Fruit fly (Drosophila melanogaster) whole organism, embryonic: ENCODE data around the gene Dup99B.

Experiments used
- ATbp ChIP-seq: fragments of 200-800 bp; sonication (Bioruptor generic); optimal IDR thresholded peaks from 2 replicates; lab custom pipeline; 2017; ENCODE audit warnings: missing biosample characterization, mild to moderate bottlenecking, missing genetic modification characterization, missing genetic modification reagents
- Antp ChIP-seq: fragments of 200-800 bp; sonication (Bioruptor generic); optimal IDR thresholded peaks from 3 replicates; lab custom pipeline; 2016; ENCODE audit warnings: missing biosample characterization, missing genetic modification characterization
- B-H1 ChIP-seq: fragments of 200-800 bp; sonication (Bioruptor generic); IDR thresholded peaks from 3 replicates; pipeline ENCODE4 v1.3.6; 2022; ENCODE audit warnings: missing biosample characterization, missing genetic modification characterization
- Blimp-1 ChIP-seq: fragments of 200-800 bp; sonication (Bioruptor generic); optimal IDR thresholded peaks from 3 replicates; lab custom pipeline; 2018; ENCODE audit warnings: missing biosample characterization, missing genetic modification characterization, mild to moderate bottlenecking, moderate library complexity, missing genetic modification reagents
- CG1233 ChIP-seq: fragments of 200-800 bp; sonication (Bioruptor generic); optimal IDR thresholded peaks from 4 replicates; lab custom pipeline; 2018; ENCODE audit warnings: missing biosample characterization, mild to moderate bottlenecking, missing genetic modification characterization
- CG13424 ChIP-seq: fragments of 200-800 bp; sonication (Bioruptor generic); optimal IDR thresholded peaks from 2 replicates; lab custom pipeline; 2019; ENCODE audit warnings: missing biosample characterization, mild to moderate bottlenecking, missing genetic modification characterization, moderate library complexity
- CG13775 ChIP-seq: fragments of 200-800 bp; sonication (Bioruptor generic); optimal IDR thresholded peaks from 3 replicates; lab custom pipeline; 2017; ENCODE audit warnings: missing biosample characterization, mild to moderate bottlenecking, missing genetic modification characterization
- CG15269 ChIP-seq: fragments of 200-800 bp; sonication (Bioruptor generic); optimal IDR thresholded peaks from 2 replicates; lab custom pipeline; 2018; ENCODE audit warnings: missing biosample characterization, mild to moderate bottlenecking, missing genetic modification characterization, moderate library complexity
- CG16813 ChIP-seq: fragments of 200-800 bp; sonication (Bioruptor generic); IDR thresholded peaks from 3 replicates; pipeline ENCODE4 v1.3.6; 2022; ENCODE audit warnings: missing biosample characterization, missing genetic modification characterization; ENCODE audit not compliant: partially characterized antibody
- CG2116 ChIP-seq: fragments of 200-800 bp; sonication (Bioruptor generic); optimal IDR thresholded peaks from 3 replicates; lab custom pipeline; 2018; ENCODE audit warnings: missing biosample characterization, mild to moderate bottlenecking, missing genetic modification characterization
- CG2199 ChIP-seq: fragments of 200-800 bp; sonication (Bioruptor generic); IDR thresholded peaks from 3 replicates; pipeline ENCODE4 v1.3.6; 2022; ENCODE audit warnings: missing biosample characterization, missing genetic modification characterization
- CG2202 ChIP-seq: fragments of 200-800 bp; sonication (Bioruptor generic); optimal IDR thresholded peaks from 2 replicates; lab custom pipeline; 2018; ENCODE audit warnings: missing biosample characterization, mild to moderate bottlenecking, missing genetic modification characterization
- CG2678 ChIP-seq: fragments of 200-800 bp; sonication (Bioruptor generic); optimal IDR thresholded peaks from 3 replicates; lab custom pipeline; 2019; ENCODE audit warnings: missing biosample characterization, mild to moderate bottlenecking, missing genetic modification characterization, moderate library complexity
- CG30403 ChIP-seq: fragments of 200-800 bp; sonication (Bioruptor generic); optimal IDR thresholded peaks from 3 replicates; lab custom pipeline; 2016; ENCODE audit warnings: missing biosample characterization, missing genetic modification characterization
- CG3281 ChIP-seq: fragments of 200-800 bp; sonication (Bioruptor generic); optimal IDR thresholded peaks from 3 replicates; lab custom pipeline; 2017; ENCODE audit warnings: missing biosample characterization, mild to moderate bottlenecking, missing genetic modification characterization
- CG3847 ChIP-seq: fragments of 200-800 bp; sonication (Bioruptor generic); IDR thresholded peaks from 2 replicates; pipeline ENCODE4 v1.3.6; 2022; ENCODE audit warnings: missing biosample characterization, missing genetic modification characterization
- CG4424 ChIP-seq: fragments of 200-800 bp; sonication (Bioruptor generic); optimal IDR thresholded peaks from 3 replicates; lab custom pipeline; 2016; ENCODE audit warnings: missing biosample characterization, missing genetic modification characterization
- CG4820 ChIP-seq: fragments of 200-800 bp; sonication (Bioruptor generic); optimal IDR thresholded peaks from 3 replicates; lab custom pipeline; 2016; ENCODE audit warnings: missing biosample characterization, missing genetic modification characterization
- CG5245 ChIP-seq: fragments of 200-800 bp; sonication (Bioruptor generic); optimal IDR thresholded peaks from 3 replicates; lab custom pipeline; 2016; ENCODE audit warnings: missing biosample characterization, missing genetic modification characterization
- CG6854 ChIP-seq: fragments of 200-800 bp; sonication (Bioruptor generic); optimal IDR thresholded peaks from 3 replicates; lab custom pipeline; 2017; ENCODE audit warnings: missing biosample characterization, mild to moderate bottlenecking, missing genetic modification characterization
- CG7556 ChIP-seq: fragments of 200-800 bp; sonication (Bioruptor generic); optimal IDR thresholded peaks from 2 replicates; lab custom pipeline; 2017; ENCODE audit warnings: missing biosample characterization, mild to moderate bottlenecking, missing genetic modification characterization
- CG8388 ChIP-seq: fragments of 200-800 bp; sonication (Bioruptor generic); optimal IDR thresholded peaks from 2 replicates; lab custom pipeline; 2019; ENCODE audit warnings: missing biosample characterization, mild to moderate bottlenecking, missing genetic modification characterization, moderate library complexity
- CG8924 ChIP-seq: fragments of 200-800 bp; optimal IDR thresholded peaks from 3 replicates; lab custom pipeline; 2019; ENCODE audit warnings: missing biosample characterization, mild to moderate bottlenecking, missing genetic modification characterization, moderate library complexity
- CG9437 ChIP-seq: fragments of 200-800 bp; sonication (Bioruptor generic); optimal IDR thresholded peaks from 2 replicates; lab custom pipeline; 2018; ENCODE audit warnings: missing biosample characterization, mild to moderate bottlenecking, missing genetic modification characterization
- CrebB ChIP-seq: fragments of 200-800 bp; sonication (Bioruptor generic); optimal IDR thresholded peaks from 3 replicates; lab custom pipeline; 2018; ENCODE audit warnings: missing biosample characterization, mild to moderate bottlenecking, missing genetic modification characterization
- Hmr ChIP-seq: fragments of 200-800 bp; sonication (Bioruptor generic); optimal IDR thresholded peaks from 3 replicates; lab custom pipeline; 2017; ENCODE audit warnings: mild to moderate bottlenecking, missing biosample characterization, missing genetic modification reagents, missing genetic modification characterization
- Nf-YA ChIP-seq: fragments of 200-800 bp; sonication (Bioruptor generic); IDR thresholded peaks from 2 replicates; pipeline ENCODE4 v1.3.6; 2022; ENCODE audit warnings: missing biosample characterization, missing genetic modification characterization
- Nf-YB ChIP-seq: fragments of 200-800 bp; sonication (Bioruptor generic); optimal IDR thresholded peaks from 3 replicates; lab custom pipeline; 2019; ENCODE audit warnings: missing biosample characterization, mild to moderate bottlenecking, missing genetic modification characterization, moderate library complexity
- Pdp1 ChIP-seq, 2 experiments: fragments of 200-800 bp; sonication (Bioruptor generic); optimal IDR thresholded peaks; 3 replicates each; lab custom pipeline; 2016; ENCODE audit warnings: missing biosample characterization in 2 of 2, missing genetic modification characterization in 2 of 2, mild to moderate bottlenecking in 1 of 2, moderate library complexity in 1 of 2
- Rx ChIP-seq: fragments of 200-800 bp; sonication (Bioruptor generic); IDR thresholded peaks from 2 replicates; pipeline ENCODE4 v1.3.6; 2022; ENCODE audit warnings: missing biosample characterization, missing genetic modification characterization
- Xbp1 ChIP-seq: fragments of 200-800 bp; sonication (Bioruptor generic); optimal IDR thresholded peaks from 3 replicates; lab custom pipeline; 2016; ENCODE audit warnings: missing biosample characterization, mild to moderate bottlenecking, missing genetic modification characterization
- bsh ChIP-seq, 2 experiments: fragments of 200-800 bp; sonication (Bioruptor generic); optimal IDR thresholded peaks; 2 replicates each; lab custom pipeline; 2017 to 2018; ENCODE audit warnings: mild to moderate bottlenecking in 2 of 2, missing biosample characterization in 2 of 2, missing genetic modification characterization in 2 of 2, moderate library complexity in 1 of 2
- corto ChIP-seq: fragments of 200-800 bp; sonication (Bioruptor generic); optimal IDR thresholded peaks from 2 replicates; lab custom pipeline; 2016; ENCODE audit warnings: missing biosample characterization, mild to moderate bottlenecking, missing genetic modification characterization, moderate library complexity
- cwo ChIP-seq: fragments of 200-800 bp; sonication (Bioruptor generic); optimal IDR thresholded peaks from 3 replicates; lab custom pipeline; 2017; ENCODE audit warnings: missing biosample characterization, missing genetic modification characterization, mild to moderate bottlenecking, moderate library complexity, missing genetic modification reagents
- dmrt11E ChIP-seq: fragments of 200-800 bp; sonication (Bioruptor generic); optimal IDR thresholded peaks from 3 replicates; lab custom pipeline; 2018; ENCODE audit warnings: missing biosample characterization, mild to moderate bottlenecking, missing genetic modification characterization, moderate library complexity
- dpn ChIP-seq, 2 experiments: fragments of 200-800 bp; sonication (Bioruptor generic); optimal IDR thresholded peaks; 3 replicates each; lab custom pipeline; 2016; ENCODE audit warnings: missing biosample characterization in 2 of 2, missing genetic modification characterization in 2 of 2
- ewg ChIP-seq: fragments of 200-800 bp; sonication (Bioruptor generic); optimal IDR thresholded peaks from 3 replicates; lab custom pipeline; 2017; ENCODE audit warnings: mild to moderate bottlenecking, missing biosample characterization, missing genetic modification reagents, missing genetic modification characterization
- inv ChIP-seq: fragments of 200-800 bp; sonication (Bioruptor generic); IDR thresholded peaks from 2 replicates; pipeline ENCODE4 v1.3.6; 2022; ENCODE audit warnings: missing biosample characterization, missing genetic modification characterization; ENCODE audit not compliant: partially characterized antibody
- jumu ChIP-seq: fragments of 200-800 bp; sonication (Bioruptor generic); optimal IDR thresholded peaks from 3 replicates; lab custom pipeline; 2016; ENCODE audit warnings: missing biosample characterization, missing genetic modification characterization
- lola ChIP-seq, 3 experiments: fragments of >200 bp in 2 of 3; fragments of 200-800 bp in 1 of 3; sonication (Bioruptor generic) in 1 of 3; optimal IDR thresholded peaks; 2 replicates each; lab custom pipeline; 2017 to 2019; ENCODE audit warnings: missing biosample characterization in 3 of 3, missing genetic modification characterization in 3 of 3, mild to moderate bottlenecking in 1 of 3, moderate library complexity in 1 of 3
- oc ChIP-seq: fragments of 200-800 bp; sonication (Bioruptor generic); optimal IDR thresholded peaks from 2 replicates; lab custom pipeline; 2018; ENCODE audit warnings: missing biosample characterization, mild to moderate bottlenecking, missing genetic modification characterization, moderate library complexity
- odd ChIP-seq: fragments of 200-800 bp; sonication (Bioruptor generic); optimal IDR thresholded peaks from 2 replicates; lab custom pipeline; 2017; ENCODE audit warnings: missing biosample characterization, mild to moderate bottlenecking, missing genetic modification characterization
- onecut ChIP-seq: fragments of 200-800 bp; sonication (Bioruptor generic); IDR thresholded peaks from 2 replicates; pipeline ENCODE4 v1.3.6; 2022; ENCODE audit warnings: missing biosample characterization, missing genetic modification characterization
- ro ChIP-seq: fragments of 200-800 bp; sonication (Bioruptor generic); IDR thresholded peaks from 2 replicates; pipeline ENCODE4 v1.3.6; 2022; ENCODE audit warnings: missing biosample characterization, missing genetic modification characterization
- sens ChIP-seq: fragments of 200-800 bp; sonication (Bioruptor generic); peaks from one replicate; lab custom pipeline; 2016; ENCODE audit warnings: missing biosample characterization, missing genetic modification characterization
- sug ChIP-seq: fragments of 200-800 bp; optimal IDR thresholded peaks from 2 replicates; lab custom pipeline; 2019; ENCODE audit warnings: missing biosample characterization, mild to moderate bottlenecking, missing genetic modification characterization, moderate library complexity
- tap ChIP-seq: fragments of 200-800 bp; optimal IDR thresholded peaks from 3 replicates; lab custom pipeline; 2019; ENCODE audit warnings: missing biosample characterization, mild to moderate bottlenecking, missing genetic modification characterization, moderate library complexity
- wek ChIP-seq: fragments of 200-800 bp; sonication (Bioruptor generic); optimal IDR thresholded peaks from 3 replicates; lab custom pipeline; 2018; ENCODE audit warnings: missing biosample characterization, mild to moderate bottlenecking, missing genetic modification characterization, moderate library complexity
- zen ChIP-seq: fragments of 200-800 bp; sonication (Bioruptor generic); optimal IDR thresholded peaks from 3 replicates; lab custom pipeline; 2018; ENCODE audit warnings: missing biosample characterization, mild to moderate bottlenecking, missing genetic modification characterization, moderate library complexity

Gene Dup99B

DNA sequence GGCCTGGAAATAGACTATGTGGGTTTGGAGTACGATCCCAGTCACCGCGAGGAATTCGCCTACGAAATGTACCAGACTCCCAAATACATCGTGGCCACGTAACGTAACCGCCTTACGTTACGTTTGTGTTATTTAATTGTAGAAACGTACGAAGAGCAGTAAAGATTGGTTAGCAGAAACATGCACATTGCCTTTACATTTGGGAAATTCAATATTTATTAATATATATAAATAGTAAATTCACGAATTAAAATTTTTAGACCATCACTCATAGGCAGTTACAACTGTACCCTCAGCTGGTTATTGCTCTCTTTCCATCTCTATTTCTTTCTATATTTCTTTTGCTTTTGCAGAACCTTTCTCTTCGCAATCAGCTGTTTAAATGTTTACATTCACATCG lies 22.7 kb upstream of the Dup99B start, which contains the start of gene Gnpnat:
Gene Gnpnat (plus strand): TSS at position 385 of the 400 bp plus-strand sequence.
- TF ChIP-seq CG3847 (no peak), Antp (no peak), zen (tag; lab: Kevin White, UChicago) (peak; percentile 31), CrebB (tag; lab: Kevin White, UChicago) (peak; percentile 5), ewg (GFP tag; lab: Kevin White, UChicago) (peak; percentile 22), cwo (GFP tag; lab: Kevin White, UChicago) (peak; percentile 36), Hmr (GFP tag; lab: Kevin White, UChicago) (peak; percentile 74), oc (peak; percentile 36), lola (GFP tag; optimal IDR thresholded peaks at IDR 0.05; lab: Kevin White, UChicago) (peak in 1 of 3 experiments; percentile 27), ro (no peak), sug (tag; lab: Kevin White, UChicago) (peak; percentile 19), CG2199 (GFP tag; lab: Robert Waterston, UW) (no peak), CG8388 (peak; percentile 59), CG5245 (GFP tag; lab: Kevin White, UChicago) (peak; percentile 12), CG13424 (tag; lab: Kevin White, UChicago) (peak; percentile 68), CG16813 (no peak), wek (GFP tag; lab: Kevin White, UChicago) (peak; percentile 20), Nf-YA (GFP tag; lab: Robert Waterston, UW) (no peak), CG6854 (GFP tag; lab: Kevin White, UChicago) (peak; percentile 29), CG1233 (GFP tag; lab: Kevin White, UChicago) (peak; percentile 55), CG9437 (GFP tag; lab: Kevin White, UChicago) (peak; percentile 99), CG13775 (peak; percentile 52), B-H1 (GFP tag; lab: Robert Waterston, UW) (no peak), CG2116 (peak; percentile 4), Rx (GFP tag; lab: Robert Waterston, UW) (no peak), bsh (GFP tag; optimal IDR thresholded peaks at IDR 0.05; lab: Kevin White, UChicago) (peak in 1 of 2 experiments; percentile 73), dpn (GFP tag; optimal IDR thresholded peaks at IDR 0.05; lab: Kevin White, UChicago) (peak in 1 of 2 experiments; percentile 55), CG7556 (GFP tag; lab: Kevin White, UChicago) (peak; percentile 66), CG4424 (peak; percentile 37), ATbp (GFP tag; lab: Kevin White, UChicago) (peak; percentile 53), onecut (GFP tag; lab: Robert Waterston, UW) (peak; percentile 58), CG8924 (tag; lab: Kevin White, UChicago) (peak; percentile 57), inv (GFP tag; lab: Robert Waterston, UW) (no peak), Nf-YB (GFP tag; lab: Kevin White, UChicago) (peak; percentile 8), Blimp-1 (GFP tag; lab: Kevin White, UChicago) (peak; percentile 58), dmrt11E (tag; lab: Kevin White, UChicago) (peak; percentile 51), CG2678 (tag; lab: Kevin White, UChicago) (peak; percentile 71), CG30403 (peak; percentile 64), Xbp1 (GFP tag; lab: Kevin White, UChicago) (peak; percentile 40), odd (GFP tag; lab: Kevin White, UChicago) (peak; percentile 39), Pdp1 (GFP tag; optimal IDR thresholded peaks at IDR 0.05; lab: Kevin White, UChicago) (peak; percentile 17 to 32), tap (tag; lab: Kevin White, UChicago) (no peak), CG15269 (peak; percentile 62), CG2202 (tag; lab: Kevin White, UChicago) (peak; percentile 30), corto (GFP tag; lab: Kevin White, UChicago) (peak; percentile 57), CG3281 (GFP tag; lab: Kevin White, UChicago) (peak; percentile 55), jumu (GFP tag; lab: Kevin White, UChicago) (peak; percentile 12), CG4820 (GFP tag; lab: Kevin White, UChicago) (peak; percentile 6), sens (GFP tag; lab: Kevin White, UChicago) (peak; percentile 80)
